Worm (Caenorhabditis elegans): ENCODE measurements around the gene Y43C5A.4.

DNA sequence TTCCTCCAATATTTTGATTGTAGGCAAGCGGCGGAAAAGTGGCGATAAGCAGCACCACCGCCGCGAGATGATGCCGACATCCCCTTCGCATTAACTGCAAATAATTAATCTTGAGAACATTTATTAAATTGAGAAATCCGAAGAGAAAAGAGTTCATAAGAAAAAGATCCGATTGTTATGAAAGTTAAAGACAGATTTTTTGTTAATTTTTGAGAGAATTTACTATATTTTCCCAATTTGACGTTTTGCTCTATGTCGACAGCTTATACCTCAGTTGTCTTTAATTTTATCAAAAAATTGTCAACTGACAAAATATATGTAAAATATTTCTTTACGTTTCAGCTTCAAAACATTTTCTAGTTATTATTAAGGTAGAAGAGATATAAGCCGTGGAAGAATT, 24.4 kb downstream of the Y43C5A.4 start, which contains the start of gene R09E10.5:
- no peak for TF ChIP-seq pes-1 (GFP tag; IDR thresholded peaks at IDR 0.05)
- TF ChIP-seq ama-1 (optimal IDR thresholded peaks at IDR 0.05), result no peak
- no peak for TF ChIP-seq ceh-36 (tag; optimal IDR thresholded peaks at IDR 0.05)
- no peak for TF ChIP-seq flt-1 (GFP tag; IDR thresholded peaks at IDR 0.05)
- TF ChIP-seq hnd-1 (tag; optimal IDR thresholded peaks at IDR 0.05), result no peak
- no peak for TF ChIP-seq tra-4 (tag; optimal IDR thresholded peaks at IDR 0.05)
- TF ChIP-seq ets-7 (tag; optimal IDR thresholded peaks at IDR 0.05), result no peak
- no peak for TF ChIP-seq tbx-11 (GFP tag; IDR thresholded peaks at IDR 0.05)
- TF ChIP-seq scrt-1 (GFP tag; IDR thresholded peaks at IDR 0.05), result no peak
- TF ChIP-seq sea-1 (GFP tag; conservative IDR thresholded peaks at IDR 0.05), result no peak
- no peak for TF ChIP-seq ceh-13 (GFP tag; optimal IDR thresholded peaks at IDR 0.05)
- TF ChIP-seq tbx-37 (GFP tag; conservative IDR thresholded peaks at IDR 0.05), result no peak
- no peak for TF ChIP-seq F13C5.2 (tag; optimal IDR thresholded peaks at IDR 0.05)
